Worm (Caenorhabditis elegans): Measurements from ENCODE around the gene tomm-20.
"Not testable (repeated sequence)": the region's sequence is repeated elsewhere in the genome, so short reads cannot be mapped to it uniquely, and the experiment has no call there.

DNA sequence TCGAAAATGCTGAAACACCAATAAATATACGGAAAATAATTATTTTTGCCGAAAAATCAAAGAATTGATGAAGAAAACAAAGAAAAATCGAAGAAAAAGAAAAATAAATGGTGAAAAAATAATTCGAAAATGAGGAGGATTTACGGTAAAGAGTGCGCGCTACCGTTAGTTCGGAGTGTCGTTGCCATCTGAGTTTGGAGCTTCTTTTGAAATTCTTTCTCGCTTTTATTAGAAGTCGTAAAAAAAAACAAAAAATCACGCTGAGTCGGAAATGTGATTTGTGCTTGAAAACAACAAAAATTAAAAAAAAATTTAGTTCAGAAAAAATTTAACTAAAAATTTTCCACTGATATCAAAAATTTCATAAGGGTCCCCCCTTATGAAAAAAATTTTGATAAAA is 31.0 kb upstream of the tomm-20 start, which contains the start of gene F23H12.10:
- TF ChIP-seq ZK546.5 (tag; optimal IDR thresholded peaks at IDR 0.05); ceh-82 (tag; optimal IDR thresholded peaks at IDR 0.05); lin-11 (tag; optimal IDR thresholded peaks at IDR 0.05); sma-9 (GFP tag; optimal IDR thresholded peaks at IDR 0.05); sma-9 (tag; optimal IDR thresholded peaks at IDR 0.05); nhr-12 (tag; optimal IDR thresholded peaks at IDR 0.05); nhr-77 (tag; optimal IDR thresholded peaks at IDR 0.05); unc-62 (GFP tag; optimal IDR thresholded peaks at IDR 0.05); lin-13 (GFP tag; optimal IDR thresholded peaks at IDR 0.05): not testable (repeated sequence)

Measured in whole organism, L2 larva.